Fruit fly (Drosophila melanogaster): Measurements from ENCODE around the gene Corp.

Gene Corp

dm6 chrX:8252284-8252886 lies 18.8 kb downstream of the Corp start, which contains the start of gene CG1632 (continued):
- TF ChIP-seq CG7357 (GFP tag; IDR thresholded peaks at IDR 0.05) (no peak), kay (GFP tag; optimal IDR thresholded peaks at IDR 0.05) (no peak), cg (GFP tag; optimal IDR thresholded peaks at IDR 0.05) (no peak), sr (GFP tag; IDR thresholded peaks at IDR 0.05) (0 out of 3 replicates have a peak, but pooled peaks have one; percentile 22), Drgx (GFP tag; IDR thresholded peaks at IDR 0.05) (peak; percentile 81), Dip2 (GFP tag; IDR thresholded peaks at IDR 0.05) (no peak), CG1602 (GFP tag; optimal IDR thresholded peaks at IDR 0.05) (no peak), h (optimal IDR thresholded peaks at IDR 0.05) (no peak), onecut (GFP tag; IDR thresholded peaks at IDR 0.05) (no peak), Jarid2 (GFP tag; optimal IDR thresholded peaks at IDR 0.05) (peak; percentile 43), CG17829 (tag; optimal IDR thresholded peaks at IDR 0.05) (peak; percentile 22), kah (GFP tag; optimal IDR thresholded peaks at IDR 0.05) (no peak), CG11504 (tag; optimal IDR thresholded peaks at IDR 0.05) (peak; percentile 30), CG17361 (GFP tag; IDR thresholded peaks at IDR 0.05) (peak; percentile 44; the same call in 1 of the 3 replicates), NC2α (GFP tag; optimal IDR thresholded peaks at IDR 0.05) (no peak), dati (GFP tag; IDR thresholded peaks at IDR 0.05) (no peak), Tbp (GFP tag; optimal IDR thresholded peaks at IDR 0.05) (no peak), bab2 (GFP tag; optimal IDR thresholded peaks at IDR 0.05) (no peak), sob (GFP tag; IDR thresholded peaks at IDR 0.05) (no peak), dimm (GFP tag; IDR thresholded peaks at IDR 0.05) (no peak), fd3F (GFP tag; optimal IDR thresholded peaks at IDR 0.05) (no peak), Ssrp (tag; optimal IDR thresholded peaks at IDR 0.05) (no peak), ato (GFP tag; IDR thresholded peaks at IDR 0.05; ENCODE audit: partially characterized antibody) (no peak), CG6689 (GFP tag; IDR thresholded peaks at IDR 0.05) (no peak), btn (GFP tag; optimal IDR thresholded peaks at IDR 0.05) (no peak), CG8089 (GFP tag; optimal IDR thresholded peaks at IDR 0.05) (no peak), Sox100B (GFP tag; optimal IDR thresholded peaks at IDR 0.05) (no peak), CG9876 (GFP tag; optimal IDR thresholded peaks at IDR 0.05) (no peak), D19A (tag; optimal IDR thresholded peaks at IDR 0.05) (peak; percentile 6), sug (tag; optimal IDR thresholded peaks at IDR 0.05) (no peak), CG1792 (GFP tag; optimal IDR thresholded peaks at IDR 0.05) (no peak), CG34224 (GFP tag; IDR thresholded peaks at IDR 0.05; ENCODE audit: partially characterized antibody) (no peak), ro (GFP tag; IDR thresholded peaks at IDR 0.05) (no peak), peb (GFP tag; IDR thresholded peaks at IDR 0.05) (no peak), shn (GFP tag; optimal IDR thresholded peaks at IDR 0.05) (no peak), CG4707 (GFP tag; optimal IDR thresholded peaks at IDR 0.05) (no peak), CG17568 (GFP tag; optimal IDR thresholded peaks at IDR 0.05) (no peak), Six4 (GFP tag; optimal IDR thresholded peaks at IDR 0.05) (no peak), B-H1 (GFP tag; IDR thresholded peaks at IDR 0.05) (no peak), tna (GFP tag; IDR thresholded peaks at IDR 0.05; ENCODE audit: partially characterized antibody) (no peak), gsb (GFP tag; IDR thresholded peaks at IDR 0.05) (no peak), CG13123 (GFP tag; optimal IDR thresholded peaks at IDR 0.05) (no peak), ERR (GFP tag; optimal IDR thresholded peaks at IDR 0.05) (no peak), CG4282 (GFP tag; optimal IDR thresholded peaks at IDR 0.05) (no peak), Aef1 (GFP tag; IDR thresholded peaks at IDR 0.05) (no peak), CG8359 (GFP tag; optimal IDR thresholded peaks at IDR 0.05; ENCODE audit: borderline replicate concordance) (peak; percentile 1), ash1 (GFP tag; optimal IDR thresholded peaks at IDR 0.05) (no peak), CG2116 (GFP tag; optimal IDR thresholded peaks at IDR 0.05) (no peak), sim (GFP tag; IDR thresholded peaks at IDR 0.05) (no peak), CG42726 (GFP tag; IDR thresholded peaks at IDR 0.05; ENCODE audit: partially characterized antibody) (no peak), CG30403 (GFP tag; optimal IDR thresholded peaks at IDR 0.05) (peak; percentile 29), CG14860 (GFP tag; IDR thresholded peaks at IDR 0.05; ENCODE audit: partially characterized antibody) (no peak)
